Worm (Caenorhabditis elegans): ENCODE data around the gene zig-8.

Gene zig-8

DNA sequence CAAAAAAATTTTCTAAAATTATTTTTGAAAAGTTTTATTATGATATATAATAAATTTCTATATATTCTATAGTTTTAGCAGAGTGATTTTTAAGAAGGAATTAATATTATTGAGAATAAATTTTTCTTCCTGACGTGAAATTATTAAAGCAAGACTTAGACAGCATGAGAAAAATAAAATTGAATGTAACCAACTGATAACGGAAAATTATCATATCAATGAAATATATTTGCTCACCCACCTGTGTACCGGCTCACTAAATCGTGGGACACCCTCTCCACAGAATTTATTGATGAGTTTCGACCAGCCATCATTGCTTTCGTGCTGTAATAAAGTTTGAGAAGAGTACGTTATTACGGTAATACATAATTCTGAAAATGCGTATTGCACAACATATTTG, 19.7 kb downstream of the zig-8 start, which contains the start of gene bre-2:
bre-2 (minus strand) TSS at position 326 of the 400 bp plus-strand sequence.
- TF ChIP-seq unc-62 (GFP tag; optimal IDR thresholded peaks at IDR 0.05) = no peak

DNA sequence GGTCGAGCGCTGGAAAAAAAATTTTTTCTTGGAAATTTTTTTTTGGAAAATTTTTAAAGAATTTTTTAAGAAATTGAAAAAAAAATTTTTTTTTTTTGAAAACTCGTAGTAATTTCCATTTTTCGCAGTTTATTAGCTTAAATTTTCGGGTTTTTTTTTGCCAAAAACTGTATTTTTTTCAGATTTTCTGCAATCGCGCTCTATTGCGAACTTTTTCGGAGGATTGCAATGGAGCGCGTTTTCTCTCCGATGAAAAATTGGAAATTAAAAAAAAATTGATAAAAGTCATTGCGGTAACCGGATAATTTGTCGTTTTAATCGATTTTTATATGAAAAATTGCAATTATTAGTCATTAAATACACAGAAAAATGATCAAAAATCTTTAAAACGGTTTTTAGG, 32.1 kb downstream of the zig-8 start:
- TF ChIP-seq unc-62 (GFP tag; optimal IDR thresholded peaks at IDR 0.05) = no peak

DNA sequence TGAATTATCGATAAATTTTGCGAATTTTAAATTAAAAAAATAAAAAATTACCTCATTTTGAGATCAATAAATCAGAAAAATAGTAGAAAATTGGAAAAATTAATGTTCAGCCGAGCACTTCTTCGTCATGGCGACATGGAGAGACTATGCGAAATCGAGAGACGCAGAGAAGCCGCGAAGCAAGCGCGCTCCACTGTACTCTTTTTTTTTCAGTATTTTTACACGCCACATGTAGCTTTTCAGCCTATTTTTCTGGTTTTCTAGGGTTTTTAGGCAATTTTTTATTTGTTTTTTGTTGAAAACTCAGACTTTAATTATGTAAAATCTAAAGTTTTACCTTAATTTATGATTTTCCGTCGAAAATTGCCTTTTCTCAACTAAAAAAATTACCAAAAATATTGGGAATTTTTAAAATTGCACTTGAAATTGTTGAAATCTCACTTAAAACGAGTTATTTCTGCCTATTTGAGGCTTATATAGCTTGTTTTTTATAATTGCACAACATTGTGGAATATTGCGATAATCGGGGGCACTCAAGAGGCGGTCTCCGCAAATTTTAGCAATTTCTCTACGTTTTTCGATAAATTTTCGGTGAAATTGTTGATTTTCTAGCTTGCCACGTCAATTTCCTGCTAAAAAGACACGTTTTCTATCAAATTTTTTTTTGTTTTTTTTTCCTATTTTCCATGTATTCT, 33.2 kb downstream of the zig-8 start, which contains the start of gene Y39E4B.10:
Y39E4B.10 (minus strand) TSS at position 162 of the 695 bp plus-strand sequence.
- TF ChIP-seq unc-62 (GFP tag; optimal IDR thresholded peaks at IDR 0.05) = no peak

DNA sequence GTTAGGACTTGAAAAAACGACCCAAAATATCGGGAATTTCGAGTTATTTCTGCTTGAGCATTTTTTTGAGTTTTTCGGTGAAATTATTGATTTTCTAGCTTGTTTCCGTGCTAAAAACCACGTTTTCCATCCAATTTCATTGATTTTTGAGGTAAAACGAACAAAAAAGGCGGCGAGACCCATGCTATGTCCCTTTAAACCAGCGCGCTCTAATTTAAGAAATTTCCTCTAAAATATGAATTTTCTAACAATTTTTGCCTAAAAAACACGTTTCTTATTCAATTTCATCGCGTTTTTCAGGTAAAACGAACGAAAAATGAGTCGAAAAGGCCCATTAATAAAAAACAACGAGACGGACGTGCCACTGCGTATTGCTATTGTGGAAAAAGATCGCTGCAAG, 33.9 kb downstream of the zig-8 start, which contains the start of gene abce-1:
abce-1 (plus strand) TSS at position 301 of the 400 bp plus-strand sequence.
- no peak for TF ChIP-seq unc-62 (GFP tag; optimal IDR thresholded peaks at IDR 0.05)

DNA sequence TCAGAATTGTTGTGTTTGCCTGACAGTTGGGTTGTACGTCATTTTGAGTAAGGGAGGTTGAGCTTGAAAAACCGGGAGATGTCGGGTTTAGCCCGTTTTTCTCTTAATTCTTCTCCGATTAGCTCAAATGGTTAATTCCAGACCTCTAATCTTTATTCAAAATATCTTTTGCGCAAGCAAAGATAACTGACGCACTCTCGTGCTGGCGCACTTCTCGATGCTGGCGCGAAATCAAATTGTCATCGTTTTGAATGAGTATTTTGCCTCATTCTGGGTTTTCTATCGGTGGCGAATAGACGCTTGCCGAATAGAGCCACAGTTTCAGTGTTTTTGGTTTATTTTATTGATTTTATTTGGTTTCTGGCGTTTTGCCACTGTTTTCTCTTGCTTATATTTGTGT, 41.0 kb downstream of the zig-8 start:
- no peak for TF ChIP-seq unc-62 (GFP tag; optimal IDR thresholded peaks at IDR 0.05)

DNA sequence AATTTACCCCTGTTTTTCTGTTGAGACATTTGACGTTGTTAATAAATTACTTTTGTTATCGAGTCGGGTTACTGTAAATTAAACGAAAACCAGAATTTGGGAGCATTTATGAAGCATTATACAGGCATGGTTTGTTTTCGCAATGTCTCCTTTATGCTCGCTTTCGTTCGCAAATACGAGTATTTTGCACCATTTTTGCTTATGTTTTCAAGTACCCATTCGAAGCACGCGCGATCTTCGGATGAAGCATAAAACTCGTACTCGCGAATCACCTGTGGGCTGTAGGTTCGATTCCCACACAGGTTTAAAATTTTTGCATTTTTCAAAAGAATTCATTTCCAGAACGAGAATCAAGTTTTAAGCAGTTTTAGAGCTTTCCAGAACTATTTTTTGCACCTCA, 45.3 kb downstream of the zig-8 start:
- TF ChIP-seq unc-62 (GFP tag; optimal IDR thresholded peaks at IDR 0.05) = no peak

DNA sequence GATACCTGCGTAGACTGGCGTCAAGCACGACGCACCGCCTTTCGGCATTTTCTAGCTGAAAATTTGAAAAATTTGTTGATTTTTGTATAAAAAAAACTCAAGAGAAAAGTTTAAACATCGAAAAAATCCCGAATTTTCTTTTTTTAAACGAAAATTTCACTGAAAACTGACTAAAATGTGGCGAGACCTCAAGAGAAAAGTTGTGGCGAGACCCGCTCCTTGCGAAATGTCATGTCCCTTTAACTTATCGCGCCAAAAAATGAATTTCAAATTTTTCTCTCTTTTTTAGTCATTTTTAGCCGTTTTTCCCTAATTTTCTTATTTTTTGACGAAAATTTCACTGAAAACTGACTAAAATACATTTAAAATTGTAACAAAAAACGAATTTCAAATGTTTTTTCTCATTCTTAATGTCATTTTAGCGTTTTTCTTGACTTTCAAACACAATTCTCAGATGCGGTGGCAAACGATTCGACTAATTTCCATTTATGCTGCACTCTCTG, 49.9 kb downstream of the zig-8 start, which contains the start of the genes snpc-1.2 and Y39E4B.5:
snpc-1.2 (minus strand) TSS at position 78 of the 503 bp plus-strand sequence.
Y39E4B.5 (plus strand) TSS at position 453 of the 503 bp plus-strand sequence.
- no peak for TF ChIP-seq unc-62 (GFP tag; optimal IDR thresholded peaks at IDR 0.05)

DNA sequence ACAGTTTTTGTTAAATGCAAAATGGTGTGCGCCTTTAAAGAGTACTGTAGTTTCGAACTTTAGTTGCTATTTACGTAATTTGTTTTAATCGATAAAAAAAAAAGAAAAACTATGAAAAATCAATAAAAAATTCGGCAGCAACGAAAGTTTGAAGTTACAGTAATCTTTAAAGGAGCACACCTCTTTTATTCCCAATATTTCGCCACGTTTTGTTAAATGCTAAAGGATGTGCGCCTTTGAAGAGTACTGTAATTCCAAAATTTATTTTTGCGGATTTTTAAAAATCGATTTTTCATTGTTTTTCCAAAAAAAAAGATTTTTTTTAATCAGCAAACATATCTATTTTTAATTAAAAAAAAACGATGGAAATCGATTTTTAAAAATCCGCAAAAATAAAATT, 54.1 kb downstream of the zig-8 start:
- no peak for TF ChIP-seq unc-62 (GFP tag; optimal IDR thresholded peaks at IDR 0.05)

DNA sequence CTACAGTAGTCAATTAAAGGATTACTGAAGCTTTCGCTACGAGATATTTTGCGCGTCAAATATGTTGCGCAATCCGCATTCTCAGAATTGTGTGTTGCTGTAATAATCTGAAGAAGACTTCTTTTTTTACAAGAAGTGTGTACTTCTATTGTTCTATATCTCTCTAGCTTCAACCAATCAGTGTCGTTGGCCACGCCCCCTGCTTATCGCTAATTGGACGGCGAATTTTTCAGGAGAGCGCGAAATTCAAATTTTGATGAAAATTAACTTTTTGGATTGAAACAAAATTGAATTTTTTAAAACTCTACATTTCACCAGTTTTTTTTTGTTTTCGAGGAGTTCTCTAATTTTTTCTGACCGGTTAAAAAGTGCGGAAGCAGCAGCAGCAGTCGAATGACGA, 57.3 kb downstream of the zig-8 start:
- no peak for TF ChIP-seq unc-62 (GFP tag; optimal IDR thresholded peaks at IDR 0.05)

DNA sequence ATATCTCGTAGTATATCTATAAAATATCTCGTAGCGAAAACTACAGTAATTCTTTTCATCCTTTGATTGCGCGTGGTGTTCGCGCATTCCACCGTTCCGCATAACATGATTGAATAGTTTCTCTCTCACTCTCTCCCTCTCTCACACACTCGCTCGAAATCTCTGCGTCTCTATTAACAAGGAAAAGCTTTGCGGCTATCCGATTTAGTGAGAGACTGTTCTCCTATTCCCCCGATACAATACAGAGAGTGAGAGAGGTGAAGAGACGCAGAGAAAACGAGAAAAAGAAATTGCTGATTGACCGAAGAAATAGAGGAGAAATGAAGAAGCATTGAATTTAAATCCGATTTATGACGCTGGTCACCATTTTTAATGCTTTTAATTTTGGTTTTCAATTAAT, 62.4 kb downstream of the zig-8 start:
- no peak for TF ChIP-seq unc-62 (GFP tag; optimal IDR thresholded peaks at IDR 0.05)

Data from whole organism, dauer.